Fruit fly (Drosophila melanogaster) whole organism, embryonic: ENCODE measurements around the gene Spt3.

Experiments
- BtbVII ChIP-seq: fragments of 200-800 bp; sonication (Bioruptor generic); optimal IDR thresholded peaks from 3 replicates; lab custom pipeline; 2017; ENCODE audit warnings: missing biosample characterization, mild to moderate bottlenecking, missing genetic modification characterization
- CG10267 ChIP-seq: fragments of 200-800 bp; sonication (Bioruptor generic); optimal IDR thresholded peaks from 2 replicates; lab custom pipeline; 2018; ENCODE audit warnings: missing biosample characterization, mild to moderate bottlenecking, missing genetic modification characterization, moderate library complexity
- CG10462 ChIP-seq: fragments of 200-800 bp; sonication (Bioruptor generic); optimal IDR thresholded peaks from 2 replicates; lab custom pipeline; 2016; ENCODE audit warnings: missing biosample characterization, missing genetic modification characterization
- CG11398 ChIP-seq: fragments of 200-800 bp; sonication (Bioruptor generic); optimal IDR thresholded peaks from 2 replicates; lab custom pipeline; 2016; ENCODE audit warnings: missing biosample characterization, missing genetic modification characterization
- CG15696 ChIP-seq: fragments of 200-800 bp; sonication (Bioruptor generic); optimal IDR thresholded peaks from 2 replicates; lab custom pipeline; 2019; ENCODE audit warnings: missing biosample characterization, mild to moderate bottlenecking, missing genetic modification characterization, moderate library complexity
- CG1602 ChIP-seq: fragments of 200-800 bp; sonication (Bioruptor generic); optimal IDR thresholded peaks from 3 replicates; lab custom pipeline; 2016; ENCODE audit warnings: missing biosample characterization, missing genetic modification characterization
- CG17829 ChIP-seq: fragments of 200-800 bp; optimal IDR thresholded peaks from 2 replicates; lab custom pipeline; 2019; ENCODE audit warnings: missing biosample characterization, mild to moderate bottlenecking, missing genetic modification characterization, moderate library complexity
- CG18764 ChIP-seq: fragments of 200-800 bp; sonication (Bioruptor generic); optimal IDR thresholded peaks from 3 replicates; lab custom pipeline; 2016; ENCODE audit warnings: missing biosample characterization, missing genetic modification characterization
- CG2712 ChIP-seq: fragments of 200-800 bp; optimal IDR thresholded peaks from 3 replicates; lab custom pipeline; 2019; ENCODE audit warnings: missing biosample characterization, mild to moderate bottlenecking, missing genetic modification characterization, moderate library complexity
- CG30403 ChIP-seq: fragments of 200-800 bp; sonication (Bioruptor generic); optimal IDR thresholded peaks from 3 replicates; lab custom pipeline; 2016; ENCODE audit warnings: missing biosample characterization, missing genetic modification characterization
- CG31365 ChIP-seq: fragments of 200-800 bp; sonication (Bioruptor generic); optimal IDR thresholded peaks from 2 replicates; lab custom pipeline; 2018; ENCODE audit warnings: missing biosample characterization, mild to moderate bottlenecking, missing genetic modification characterization
- CG32772 ChIP-seq: fragments of 200-800 bp; sonication (Bioruptor generic); IDR thresholded peaks from 2 replicates; pipeline ENCODE4 v1.3.6; 2022; ENCODE audit warnings: missing biosample characterization, missing genetic modification characterization
- CG3726 ChIP-seq: fragments of 200-800 bp; sonication (Bioruptor generic); IDR thresholded peaks from 3 replicates; pipeline ENCODE4, ENCODE4 v1.3.6; 2022; ENCODE audit warnings: missing biosample characterization, missing genetic modification characterization
- CG3838 ChIP-seq: fragments of 200-800 bp; sonication (Bioruptor generic); optimal IDR thresholded peaks from 3 replicates; lab custom pipeline; 2016; ENCODE audit warnings: missing biosample characterization, missing genetic modification characterization
- CG4730 ChIP-seq: fragments of 200-800 bp; sonication (Bioruptor generic); IDR thresholded peaks from 2 replicates; pipeline ENCODE4 v1.3.6; 2022; ENCODE audit warnings: missing biosample characterization, missing genetic modification characterization
- CG5180 ChIP-seq: fragments of 200-800 bp; sonication (Bioruptor generic); optimal IDR thresholded peaks from 3 replicates; lab custom pipeline; 2017; ENCODE audit warnings: missing biosample characterization, missing genetic modification characterization, mild to moderate bottlenecking, moderate library complexity, missing genetic modification reagents
- CG6683 ChIP-seq: fragments of 200-800 bp; sonication (Bioruptor generic); optimal IDR thresholded peaks from 2 replicates; lab custom pipeline; 2017; ENCODE audit warnings: missing biosample characterization, mild to moderate bottlenecking, missing genetic modification characterization, missing genetic modification reagents
- CG6689 ChIP-seq: fragments of 200-800 bp; sonication (Bioruptor generic); IDR thresholded peaks from 2 replicates; pipeline ENCODE4 v1.3.6; 2022; ENCODE audit warnings: missing biosample characterization, missing genetic modification characterization
- CG7839 ChIP-seq: fragments of 200-800 bp; sonication (Bioruptor generic); optimal IDR thresholded peaks from 3 replicates; lab custom pipeline; 2018; ENCODE audit warnings: missing biosample characterization, mild to moderate bottlenecking, missing genetic modification characterization, moderate library complexity
- CG7987 ChIP-seq: fragments of 200-800 bp; sonication (Bioruptor generic); optimal IDR thresholded peaks from 2 replicates; lab custom pipeline; 2018; ENCODE audit warnings: missing biosample characterization, mild to moderate bottlenecking, missing genetic modification characterization, moderate library complexity
- CG8281 ChIP-seq: fragments of 200-800 bp; sonication (Bioruptor generic); optimal IDR thresholded peaks from 2 replicates; lab custom pipeline; 2018; ENCODE audit warnings: missing biosample characterization, mild to moderate bottlenecking, missing genetic modification characterization, moderate library complexity
- CG9609 ChIP-seq: fragments of 200-800 bp; sonication (Bioruptor generic); optimal IDR thresholded peaks from 3 replicates; lab custom pipeline; 2016; ENCODE audit warnings: missing biosample characterization, missing genetic modification characterization
- Dfd ChIP-seq, 2 experiments: fragments of >200 bp; optimal IDR thresholded peaks; 2 replicates each; lab custom pipeline; 2017; ENCODE audit warnings: missing biosample characterization in 2 of 2, missing genetic modification characterization in 2 of 2
- Dip2 ChIP-seq: fragments of 200-800 bp; sonication (Bioruptor generic); IDR thresholded peaks from 2 replicates; pipeline ENCODE4 v1.3.6; 2022; ENCODE audit warnings: missing biosample characterization, missing genetic modification characterization
- E2f2 ChIP-seq: fragments of 200-800 bp; sonication (Bioruptor generic); IDR thresholded peaks from 2 replicates; pipeline ENCODE4 v1.3.6; 2022; ENCODE audit warnings: missing biosample characterization, missing genetic modification characterization
- Fer1 ChIP-seq: fragments of 200-800 bp; sonication (Bioruptor generic); optimal IDR thresholded peaks from 2 replicates; lab custom pipeline; 2017; ENCODE audit warnings: missing biosample characterization, mild to moderate bottlenecking, missing genetic modification characterization
- H15 ChIP-seq: fragments of 200-800 bp; sonication (Bioruptor generic); IDR thresholded peaks from 3 replicates; pipeline ENCODE4 v1.3.6; 2022; ENCODE audit warnings: missing biosample characterization, missing genetic modification characterization
- Hr78 ChIP-seq, 2 experiments: fragments of 200-800 bp in 1 of 2; fragments of >200 bp in 1 of 2; sonication (Bioruptor generic) in 1 of 2; optimal IDR thresholded peaks; 2 replicates each; lab custom pipeline; 2017 to 2019; ENCODE audit warnings: missing biosample characterization in 2 of 2, missing genetic modification characterization in 2 of 2, mild to moderate bottlenecking in 1 of 2, moderate library complexity in 1 of 2
- NK7.1 ChIP-seq: fragments of 200-800 bp; sonication (Bioruptor generic); optimal IDR thresholded peaks from 3 replicates; lab custom pipeline; 2016; ENCODE audit warnings: missing biosample characterization, missing genetic modification characterization
- Neu2 ChIP-seq: fragments of 200-800 bp; sonication (Bioruptor generic); optimal IDR thresholded peaks from 3 replicates; lab custom pipeline; 2016; ENCODE audit warnings: missing biosample characterization, missing genetic modification characterization, borderline replicate concordance
- Oli ChIP-seq: fragments of 200-800 bp; sonication (Bioruptor generic); optimal IDR thresholded peaks from 2 replicates; lab custom pipeline; 2018; ENCODE audit warnings: missing biosample characterization, mild to moderate bottlenecking, missing genetic modification characterization, moderate library complexity
- Spps ChIP-seq: fragments of 200-800 bp; sonication (Bioruptor generic); optimal IDR thresholded peaks from 2 replicates; lab custom pipeline; 2018; ENCODE audit warnings: missing biosample characterization, mild to moderate bottlenecking, missing genetic modification characterization
- Usf ChIP-seq: fragments of 200-800 bp; sonication (Bioruptor generic); optimal IDR thresholded peaks from 2 replicates; lab custom pipeline; 2017; ENCODE audit warnings: missing genotype, missing biosample characterization, missing genetic modification characterization
- abd-A ChIP-seq: fragments of 200-800 bp; sonication (Bioruptor generic); optimal IDR thresholded peaks from 3 replicates; lab custom pipeline; 2019; ENCODE audit warnings: missing biosample characterization, mild to moderate bottlenecking, missing genetic modification characterization, moderate library complexity
- bsh ChIP-seq, 2 experiments: fragments of 200-800 bp; sonication (Bioruptor generic); optimal IDR thresholded peaks; 2 replicates each; lab custom pipeline; 2017 to 2018; ENCODE audit warnings: mild to moderate bottlenecking in 2 of 2, missing biosample characterization in 2 of 2, missing genetic modification characterization in 2 of 2, moderate library complexity in 1 of 2
- btn ChIP-seq: fragments of 200-800 bp; sonication (Bioruptor generic); optimal IDR thresholded peaks from 2 replicates; lab custom pipeline; 2016; ENCODE audit warnings: missing biosample characterization, missing genetic modification characterization
- crol ChIP-seq: fragments of 200-800 bp; sonication (Bioruptor generic); IDR thresholded peaks from 2 replicates; pipeline ENCODE4 v1.3.6; 2022; ENCODE audit warnings: missing biosample characterization, missing genetic modification characterization
- ems ChIP-seq: fragments of 200-800 bp; sonication (Bioruptor generic); optimal IDR thresholded peaks from 3 replicates; lab custom pipeline; 2016; ENCODE audit warnings: missing biosample characterization, missing genetic modification characterization
- h ChIP-seq: fragments of >200 bp; optimal IDR thresholded peaks from 2 replicates; lab custom pipeline; 2017
- insv ChIP-seq, 2 experiments: fragments of 200-800 bp; sonication (Bioruptor generic); optimal IDR thresholded peaks; 3 replicates each; lab custom pipeline; 2016 to 2018; ENCODE audit warnings: missing biosample characterization in 2 of 2, missing genetic modification characterization in 2 of 2
- knrl ChIP-seq: fragments of 200-800 bp; sonication (Bioruptor generic); IDR thresholded peaks from 3 replicates; pipeline ENCODE4 v1.3.6; 2022; ENCODE audit warnings: missing biosample characterization, missing genetic modification characterization; ENCODE audit not compliant: partially characterized antibody
- lbe ChIP-seq: fragments of 200-800 bp; sonication (Bioruptor generic); optimal IDR thresholded peaks from 2 replicates; lab custom pipeline; 2016; ENCODE audit warnings: missing biosample characterization, mild to moderate bottlenecking, missing genetic modification characterization
- lmd ChIP-seq: fragments of 200-800 bp; sonication (Bioruptor generic); IDR thresholded peaks from 2 replicates; pipeline ENCODE4 v1.3.6; 2022; ENCODE audit warnings: missing biosample characterization, missing genetic modification characterization
- pb ChIP-seq: fragments of 200-800 bp; sonication (Bioruptor generic); optimal IDR thresholded peaks from 3 replicates; lab custom pipeline; 2016; ENCODE audit warnings: missing biosample characterization, missing genetic modification characterization
- rib ChIP-seq: fragments of 200-800 bp; sonication (Bioruptor generic); IDR thresholded peaks from 2 replicates; pipeline ENCODE4 v1.3.6; 2022; ENCODE audit warnings: missing biosample characterization, missing genetic modification characterization
- seq ChIP-seq: fragments of 200-800 bp; sonication (Bioruptor generic); IDR thresholded peaks from 2 replicates; pipeline ENCODE4 v1.3.6; 2022; ENCODE audit warnings: missing biosample characterization, missing genetic modification characterization
- slbo ChIP-seq: fragments of 200-800 bp; sonication (Bioruptor generic); IDR thresholded peaks from 2 replicates; pipeline ENCODE4 v1.3.6; 2022; ENCODE audit warnings: missing biosample characterization, missing genetic modification characterization
- sqz ChIP-seq: fragments of 200-800 bp; sonication (Bioruptor generic); optimal IDR thresholded peaks from 3 replicates; lab custom pipeline; 2018; ENCODE audit warnings: missing biosample characterization, mild to moderate bottlenecking, missing genetic modification characterization
- twi ChIP-seq: fragments of 200-800 bp; optimal IDR thresholded peaks from 2 replicates; lab custom pipeline; 2019; ENCODE audit warnings: missing biosample characterization, mild to moderate bottlenecking, missing genetic modification characterization, moderate library complexity
- vfl ChIP-seq: fragments of 200-800 bp; sonication (Bioruptor generic); optimal IDR thresholded peaks from 2 replicates; lab custom pipeline; 2016; ENCODE audit warnings: missing biosample characterization, missing genetic modification characterization
- z ChIP-seq: fragments of 200-800 bp; sonication (Bioruptor generic); IDR thresholded peaks from 3 replicates; pipeline ENCODE4 v1.3.6; 2022; ENCODE audit warnings: missing biosample characterization, missing genetic modification characterization

The Spt3 gene

dm6 chr3R:11992934-11993670 is 23.9 kb upstream of the Spt3 start, which contains the start of gene mfas (continued):
- TF ChIP-seq knrl (no peak), CG11398 (GFP tag; lab: Kevin White, UChicago) (no peak), CG32772 (no peak), Oli (tag; lab: Kevin White, UChicago) (no peak), h (lab: Kevin White, UChicago) (no peak), rib (GFP tag; lab: Robert Waterston, UW) (no peak), insv (GFP tag; optimal IDR thresholded peaks at IDR 0.05; lab: Kevin White, UChicago) (no peak), Fer1 (no peak), BtbVII (no peak), CG3838 (no peak), CG17829 (tag; lab: Kevin White, UChicago) (peak; percentile 4), CG18764 (GFP tag; lab: Kevin White, UChicago) (no peak), CG6689 (GFP tag; lab: Robert Waterston, UW) (no peak), CG15696 (tag; lab: Kevin White, UChicago) (no peak), CG7987 (peak; percentile 27), ems (GFP tag; lab: Kevin White, UChicago) (no peak), CG3726 (GFP tag; lab: Robert Waterston, UW) (no peak), H15 (no peak), vfl (GFP tag; lab: Kevin White, UChicago) (no peak), CG8281 (tag; lab: Kevin White, UChicago) (no peak), CG1602 (GFP tag; lab: Kevin White, UChicago) (no peak), slbo (GFP tag; lab: Robert Waterston, UW) (no peak), CG2712 (tag; lab: Kevin White, UChicago) (no peak), abd-A (tag; lab: Kevin White, UChicago) (no peak), lbe (GFP tag; lab: Kevin White, UChicago) (no peak), Hr78 (GFP tag; optimal IDR thresholded peaks at IDR 0.05; lab: Kevin White, UChicago) (no peak), z (GFP tag; lab: Robert Waterston, UW) (no peak), CG9609 (GFP tag; lab: Kevin White, UChicago) (no peak), sqz (GFP tag; lab: Kevin White, UChicago) (peak; percentile 35), CG7839 (no peak), CG10462 (GFP tag; lab: Kevin White, UChicago) (no peak), CG31365 (tag; lab: Kevin White, UChicago) (no peak), Dfd (GFP tag; optimal IDR thresholded peaks at IDR 0.05; lab: Kevin White, UChicago) (no peak), crol (GFP tag; lab: Robert Waterston, UW) (no peak), pb (GFP tag; lab: Kevin White, UChicago) (peak; percentile 5), NK7.1 (GFP tag; lab: Kevin White, UChicago) (no peak), lmd (no peak), CG6683 (GFP tag; lab: Kevin White, UChicago) (no peak), CG10267 (tag; lab: Kevin White, UChicago) (no peak), twi (tag; lab: Kevin White, UChicago) (no peak), CG4730 (no peak), CG5180 (no peak), Neu2 (GFP tag; lab: Kevin White, UChicago) (no peak), btn (no peak), Usf (no peak), Spps (tag; lab: Kevin White, UChicago) (no peak), seq (GFP tag; lab: Robert Waterston, UW) (0 out of 2 replicates have a peak, but pooled peaks have one; percentile 9), CG30403 (GFP tag; lab: Kevin White, UChicago) (no peak), Dip2 (GFP tag; lab: Robert Waterston, UW) (no peak), bsh (GFP tag; optimal IDR thresholded peaks at IDR 0.05; lab: Kevin White, UChicago) (peak in 1 of 2 experiments; percentile 52), E2f2 (GFP tag; lab: Robert Waterston, UW) (no peak; the same call in 1 of the 2 replicates)
